Fruit fly (Drosophila melanogaster) whole organism, embryonic: ENCODE data around the gene CG5346.
A peak's percentile ranks its signal among the peaks of the same experiment; 100 is the strongest.

Experiments used
- ATbp ChIP-seq: fragments of 200-800 bp; sonication (Bioruptor generic); optimal IDR thresholded peaks from 2 replicates; lab custom pipeline; 2017; ENCODE audit warnings: missing biosample characterization, mild to moderate bottlenecking, missing genetic modification characterization, missing genetic modification reagents
- Awh ChIP-seq: fragments of 200-800 bp; sonication (Bioruptor generic); IDR thresholded peaks from 2 replicates; pipeline ENCODE4, ENCODE4 v1.3.6; 2022; ENCODE audit warnings: missing biosample characterization, missing genetic modification characterization
- CG10321 ChIP-seq: fragments of 200-800 bp; sonication (Bioruptor generic); IDR thresholded peaks from 2 replicates; pipeline ENCODE4 v1.3.6; 2022; ENCODE audit warnings: missing biosample characterization, missing genetic modification characterization
- CG10543 ChIP-seq: fragments of 200-800 bp; sonication (Bioruptor generic); optimal IDR thresholded peaks from 3 replicates; lab custom pipeline; 2017; ENCODE audit warnings: missing biosample characterization, mild to moderate bottlenecking, missing genetic modification characterization, moderate library complexity
- CG10654 ChIP-seq: fragments of 200-800 bp; sonication (Bioruptor generic); optimal IDR thresholded peaks from 2 replicates; lab custom pipeline; 2016; ENCODE audit warnings: missing biosample characterization, missing genetic modification characterization
- CG10959 ChIP-seq: fragments of 200-800 bp; sonication (Bioruptor generic); IDR thresholded peaks from 2 replicates; pipeline ENCODE4 v1.3.6; 2022; ENCODE audit warnings: missing biosample characterization, missing genetic modification characterization
- CG11560 ChIP-seq: fragments of 200-800 bp; sonication (Bioruptor generic); IDR thresholded peaks from 3 replicates; pipeline ENCODE4 v1.3.6; 2022; ENCODE audit warnings: missing biosample characterization, missing genetic modification characterization
- CG12219 ChIP-seq: fragments of 200-800 bp; sonication (Bioruptor generic); optimal IDR thresholded peaks from 3 replicates; lab custom pipeline; 2018; ENCODE audit warnings: missing biosample characterization, mild to moderate bottlenecking, missing genetic modification characterization
- CG12236 ChIP-seq: fragments of 200-800 bp; sonication (Bioruptor generic); optimal IDR thresholded peaks from 2 replicates; lab custom pipeline; 2016; ENCODE audit warnings: missing biosample characterization, missing genetic modification characterization
- CG13624 ChIP-seq: fragments of 200-800 bp; sonication (Bioruptor generic); optimal IDR thresholded peaks from 2 replicates; lab custom pipeline; 2016; ENCODE audit warnings: missing biosample characterization, missing genetic modification characterization
- CG14965 ChIP-seq: fragments of 200-800 bp; sonication (Bioruptor generic); optimal IDR thresholded peaks from 2 replicates; lab custom pipeline; 2016; ENCODE audit warnings: missing biosample characterization, missing genetic modification characterization, borderline replicate concordance
- CG2116 ChIP-seq: fragments of 200-800 bp; sonication (Bioruptor generic); optimal IDR thresholded peaks from 3 replicates; lab custom pipeline; 2018; ENCODE audit warnings: missing biosample characterization, mild to moderate bottlenecking, missing genetic modification characterization
- CG30020 ChIP-seq: fragments of 200-800 bp; optimal IDR thresholded peaks from 2 replicates; lab custom pipeline; 2019; ENCODE audit warnings: missing biosample characterization, mild to moderate bottlenecking, missing genetic modification characterization, moderate library complexity
- CG31441 ChIP-seq: fragments of 200-800 bp; sonication (Bioruptor generic); IDR thresholded peaks from 2 replicates; pipeline ENCODE4 v1.3.6; 2022; ENCODE audit warnings: missing biosample characterization, missing genetic modification characterization
- CG4328 ChIP-seq: fragments of 200-800 bp; sonication (Bioruptor generic); optimal IDR thresholded peaks from 3 replicates; lab custom pipeline; 2017; ENCODE audit warnings: missing biosample characterization, missing genetic modification reagents, missing genetic modification characterization
- CG4404 ChIP-seq: fragments of 200-800 bp; sonication (Bioruptor generic); IDR thresholded peaks from 2 replicates; pipeline ENCODE4 v1.3.6; 2022; ENCODE audit warnings: missing biosample characterization, missing genetic modification characterization
- CG4707 ChIP-seq: fragments of 200-800 bp; sonication (Bioruptor generic); optimal IDR thresholded peaks from 2 replicates; lab custom pipeline; 2018; ENCODE audit warnings: missing biosample characterization, mild to moderate bottlenecking, missing genetic modification characterization, moderate library complexity
- CG4820 ChIP-seq: fragments of 200-800 bp; sonication (Bioruptor generic); optimal IDR thresholded peaks from 3 replicates; lab custom pipeline; 2016; ENCODE audit warnings: missing biosample characterization, missing genetic modification characterization
- CG7556 ChIP-seq: fragments of 200-800 bp; sonication (Bioruptor generic); optimal IDR thresholded peaks from 2 replicates; lab custom pipeline; 2017; ENCODE audit warnings: missing biosample characterization, mild to moderate bottlenecking, missing genetic modification characterization
- CG7963 ChIP-seq: fragments of 200-800 bp; sonication (Bioruptor generic); IDR thresholded peaks from 3 replicates; pipeline ENCODE4 v1.3.6; 2022; ENCODE audit warnings: missing biosample characterization, missing genetic modification characterization; ENCODE audit not compliant: partially characterized antibody
- CG8089 ChIP-seq: fragments of 200-800 bp; sonication (Bioruptor generic); optimal IDR thresholded peaks from 3 replicates; lab custom pipeline; 2016; ENCODE audit warnings: missing biosample characterization, missing genetic modification characterization
- CG9797 ChIP-seq: fragments of 200-800 bp; sonication (Bioruptor generic); optimal IDR thresholded peaks from 3 replicates; lab custom pipeline; 2018; ENCODE audit warnings: missing biosample characterization, mild to moderate bottlenecking, missing genetic modification characterization
- CHES-1-like ChIP-seq: fragments of 200-800 bp; sonication (Bioruptor generic); optimal IDR thresholded peaks from 2 replicates; lab custom pipeline; 2016; ENCODE audit warnings: missing biosample characterization, missing genetic modification characterization
- CTCF ChIP-seq: fragments of 200-800 bp; sonication (Bioruptor generic); optimal IDR thresholded peaks from 2 replicates; lab custom pipeline; 2017; ENCODE audit warnings: missing biosample characterization, mild to moderate bottlenecking, missing genetic modification characterization, moderate library complexity
- Dfd ChIP-seq, 2 experiments: fragments of >200 bp; optimal IDR thresholded peaks; 2 replicates each; lab custom pipeline; 2017; ENCODE audit warnings: missing biosample characterization in 2 of 2, missing genetic modification characterization in 2 of 2
- Dip2 ChIP-seq: fragments of 200-800 bp; sonication (Bioruptor generic); IDR thresholded peaks from 2 replicates; pipeline ENCODE4 v1.3.6; 2022; ENCODE audit warnings: missing biosample characterization, missing genetic modification characterization
- E2f2 ChIP-seq: fragments of 200-800 bp; sonication (Bioruptor generic); IDR thresholded peaks from 2 replicates; pipeline ENCODE4 v1.3.6; 2022; ENCODE audit warnings: missing biosample characterization, missing genetic modification characterization
- Gug ChIP-seq: fragments of 200-800 bp; sonication (Bioruptor generic); IDR thresholded peaks from 4 replicates; pipeline ENCODE4 v1.3.6; 2022; ENCODE audit warnings: missing biosample characterization, missing genetic modification characterization
- Kr ChIP-seq: fragments of 200-800 bp; sonication (Bioruptor generic); optimal IDR thresholded peaks from 2 replicates; lab custom pipeline; 2017; ENCODE audit warnings: missing biosample characterization, mild to moderate bottlenecking, missing genetic modification characterization
- Lim3 ChIP-seq: fragments of 200-800 bp; sonication (Bioruptor generic); IDR thresholded peaks from 2 replicates; pipeline ENCODE4 v1.3.6; 2022; ENCODE audit warnings: missing biosample characterization, missing genetic modification characterization
- Lpt ChIP-seq: fragments of >200 bp; optimal IDR thresholded peaks from 2 replicates; lab custom pipeline; 2018; ENCODE audit warnings: missing biosample characterization, missing genetic modification characterization
- Mes4 ChIP-seq: fragments of 200-800 bp; sonication (Bioruptor generic); optimal IDR thresholded peaks from 2 replicates; lab custom pipeline; 2016; ENCODE audit warnings: missing biosample characterization, missing genetic modification characterization
- NC2β ChIP-seq: fragments of 200-800 bp; sonication (Bioruptor generic); optimal IDR thresholded peaks from 2 replicates; lab custom pipeline; 2016; ENCODE audit warnings: missing biosample characterization, missing genetic modification characterization
- Nf-YC ChIP-seq: fragments of 200-800 bp; optimal IDR thresholded peaks from 3 replicates; lab custom pipeline; 2019; ENCODE audit warnings: missing biosample characterization, mild to moderate bottlenecking, missing genetic modification characterization, moderate library complexity
- NfI ChIP-seq: fragments of 200-800 bp; sonication (Bioruptor generic); optimal IDR thresholded peaks from 3 replicates; lab custom pipeline; 2018; ENCODE audit warnings: missing biosample characterization, mild to moderate bottlenecking, missing genetic modification characterization, moderate library complexity
- Pdp1 ChIP-seq, 2 experiments: fragments of 200-800 bp; sonication (Bioruptor generic); optimal IDR thresholded peaks; 3 replicates each; lab custom pipeline; 2016; ENCODE audit warnings: missing biosample characterization in 2 of 2, missing genetic modification characterization in 2 of 2, mild to moderate bottlenecking in 1 of 2, moderate library complexity in 1 of 2
- amos ChIP-seq: fragments of 200-800 bp; sonication (Bioruptor generic); IDR thresholded peaks from 2 replicates; pipeline ENCODE4 v1.3.6; 2022; ENCODE audit warnings: missing biosample characterization, missing genetic modification characterization; ENCODE audit not compliant: partially characterized antibody
- bab2 ChIP-seq: fragments of 200-800 bp; sonication (Bioruptor generic); optimal IDR thresholded peaks from 2 replicates; lab custom pipeline; 2016; ENCODE audit warnings: missing biosample characterization, missing genetic modification characterization
- danr ChIP-seq: fragments of 200-800 bp; sonication (Bioruptor generic); IDR thresholded peaks from 2 replicates; pipeline ENCODE4 v1.3.6; 2022; ENCODE audit warnings: missing biosample characterization, missing genetic modification characterization
- dpn ChIP-seq, 2 experiments: fragments of 200-800 bp; sonication (Bioruptor generic); optimal IDR thresholded peaks; 3 replicates each; lab custom pipeline; 2016; ENCODE audit warnings: missing biosample characterization in 2 of 2, missing genetic modification characterization in 2 of 2
- fd3F ChIP-seq: fragments of 200-800 bp; sonication (Bioruptor generic); optimal IDR thresholded peaks from 2 replicates; lab custom pipeline; 2018; ENCODE audit warnings: missing biosample characterization, mild to moderate bottlenecking, missing genetic modification characterization, moderate library complexity
- jumu ChIP-seq: fragments of 200-800 bp; sonication (Bioruptor generic); optimal IDR thresholded peaks from 3 replicates; lab custom pipeline; 2016; ENCODE audit warnings: missing biosample characterization, missing genetic modification characterization
- kni ChIP-seq: fragments of 200-800 bp; sonication (Bioruptor generic); optimal IDR thresholded peaks from 3 replicates; lab custom pipeline; 2017; ENCODE audit warnings: mild to moderate bottlenecking, missing biosample characterization, missing genetic modification reagents, missing genetic modification characterization
- lola ChIP-seq, 3 experiments: fragments of >200 bp in 2 of 3; fragments of 200-800 bp in 1 of 3; sonication (Bioruptor generic) in 1 of 3; optimal IDR thresholded peaks; 2 replicates each; lab custom pipeline; 2017 to 2019; ENCODE audit warnings: missing biosample characterization in 3 of 3, missing genetic modification characterization in 3 of 3, mild to moderate bottlenecking in 1 of 3, moderate library complexity in 1 of 3
- tin ChIP-seq: fragments of 200-800 bp; sonication (Bioruptor generic); optimal IDR thresholded peaks from 3 replicates; lab custom pipeline; 2016; ENCODE audit warnings: missing biosample characterization, missing genetic modification characterization
- tio ChIP-seq: fragments of 200-800 bp; sonication (Bioruptor generic); optimal IDR thresholded peaks from 2 replicates; lab custom pipeline; 2017; ENCODE audit warnings: missing biosample characterization, missing genetic modification characterization, inconsistent platforms
- vfl ChIP-seq: fragments of 200-800 bp; sonication (Bioruptor generic); optimal IDR thresholded peaks from 2 replicates; lab custom pipeline; 2016; ENCODE audit warnings: missing biosample characterization, missing genetic modification characterization
- vnd ChIP-seq: fragments of 200-800 bp; sonication (Bioruptor generic); IDR thresholded peaks from 3 replicates; pipeline ENCODE4 v1.3.6; 2022; ENCODE audit warnings: missing biosample characterization, missing genetic modification characterization; ENCODE audit not compliant: partially characterized antibody
- wek ChIP-seq: fragments of 200-800 bp; sonication (Bioruptor generic); optimal IDR thresholded peaks from 3 replicates; lab custom pipeline; 2018; ENCODE audit warnings: missing biosample characterization, mild to moderate bottlenecking, missing genetic modification characterization, moderate library complexity
- z ChIP-seq: fragments of 200-800 bp; sonication (Bioruptor generic); IDR thresholded peaks from 3 replicates; pipeline ENCODE4 v1.3.6; 2022; ENCODE audit warnings: missing biosample characterization, missing genetic modification characterization
- zfh1 ChIP-seq: fragments of 200-800 bp; sonication (Bioruptor generic); IDR thresholded peaks from 3 replicates; pipeline ENCODE4 v1.3.6; 2022; ENCODE audit warnings: missing biosample characterization, missing genetic modification characterization

Gene CG5346

dm6 chr3R:22526353-22526907 is 2.0 kb downstream of the CG5346 start (continued):
- TF ChIP-seq amos (GFP tag; lab: Robert Waterston, UW) (no peak), z (0 out of 3 replicates have a peak, but pooled peaks have one; percentile 20), CG11560 (tag; lab: Robert Waterston, UW) (no peak), Gug (GFP tag; lab: Robert Waterston, UW) (peak; percentile 26; the same call in 2 of the 4 replicates), bab2 (GFP tag; lab: Kevin White, UChicago) (peak; percentile 30), CG2116 (GFP tag; lab: Kevin White, UChicago) (no peak), CG4328 (GFP tag; lab: Kevin White, UChicago) (peak; percentile 21), NfI (GFP tag; lab: Kevin White, UChicago) (peak; percentile 1), tin (GFP tag; lab: Kevin White, UChicago) (peak; percentile 16), Awh (GFP tag; lab: Robert Waterston, UW) (peak; percentile 17; the same call in 1 of the 2 replicates), CTCF (GFP tag; lab: Kevin White, UChicago) (no peak), wek (GFP tag; lab: Kevin White, UChicago) (peak; percentile 3), CG4404 (no peak), jumu (no peak), Lim3 (GFP tag; lab: Robert Waterston, UW) (no peak), Nf-YC (tag; lab: Kevin White, UChicago) (no peak), Dip2 (GFP tag; lab: Robert Waterston, UW) (no peak), CG7556 (peak; percentile 20), CG4707 (GFP tag; lab: Kevin White, UChicago) (no peak), E2f2 (GFP tag; lab: Robert Waterston, UW) (no peak), kni (GFP tag; lab: Kevin White, UChicago) (no peak), CG31441 (GFP tag; lab: Robert Waterston, UW) (peak; percentile 35; the same call in 1 of the 2 replicates), CG10543 (no peak), CG7963 (GFP tag; lab: Robert Waterston, UW) (no peak), CG10959 (GFP tag; lab: Robert Waterston, UW) (no peak), CG10321 (GFP tag; lab: Robert Waterston, UW) (no peak), Lpt (GFP tag; lab: Kevin White, UChicago) (no peak), CG30020 (tag; lab: Kevin White, UChicago) (no peak), CG4820 (GFP tag; lab: Kevin White, UChicago) (no peak), ATbp (GFP tag; lab: Kevin White, UChicago) (no peak), lola (GFP tag; optimal IDR thresholded peaks at IDR 0.05; lab: Kevin White, UChicago) (peak in 1 of 3 experiments; percentile 12), danr (GFP tag; lab: Robert Waterston, UW) (no peak), vnd (GFP tag; lab: Robert Waterston, UW) (no peak), CG12219 (GFP tag; lab: Kevin White, UChicago) (peak; percentile 26), NC2β (GFP tag; lab: Kevin White, UChicago) (no peak), tio (GFP tag; lab: Kevin White, UChicago) (peak; percentile 43), dpn (GFP tag; optimal IDR thresholded peaks at IDR 0.05; lab: Kevin White, UChicago) (no peak), CG8089 (GFP tag; lab: Kevin White, UChicago) (no peak), fd3F (no peak), CG12236 (GFP tag; lab: Kevin White, UChicago) (no peak), Dfd (GFP tag; optimal IDR thresholded peaks at IDR 0.05; lab: Kevin White, UChicago) (no peak), CHES-1-like (GFP tag; lab: Kevin White, UChicago) (no peak), CG13624 (GFP tag; lab: Kevin White, UChicago) (no peak), zfh1 (GFP tag; lab: Robert Waterston, UW) (0 out of 3 replicates have a peak, but pooled peaks have one; percentile 31), Kr (GFP tag; lab: Kevin White, UChicago) (no peak), Mes4 (GFP tag; lab: Kevin White, UChicago) (no peak), CG14965 (no peak), CG10654 (GFP tag; lab: Kevin White, UChicago) (no peak), vfl (GFP tag; lab: Kevin White, UChicago) (no peak), Pdp1 (GFP tag; optimal IDR thresholded peaks at IDR 0.05; lab: Kevin White, UChicago) (no peak), CG9797 (no peak)
